Worm (Caenorhabditis elegans) whole organism, mixed stage, embryonic: ENCODE data around the gene C05D12.1.

Experiments used
- blmp-1 ChIP-seq: fragments of 150-350 bp; optimal IDR thresholded peaks from 2 replicates; lab custom pipeline; 2014; ENCODE audit warnings: missing biosample characterization, missing genetic modification characterization
- mab-5 ChIP-seq: fragments of 150-350 bp; optimal IDR thresholded peaks from 2 replicates; lab custom pipeline; 2014; ENCODE audit warnings: missing biosample characterization, missing genetic modification characterization
- ztf-11 ChIP-seq: fragments of 150-350 bp; optimal IDR thresholded peaks from 2 replicates; lab custom pipeline; 2014; ENCODE audit warnings: missing biosample characterization, missing genetic modification characterization

DNA sequence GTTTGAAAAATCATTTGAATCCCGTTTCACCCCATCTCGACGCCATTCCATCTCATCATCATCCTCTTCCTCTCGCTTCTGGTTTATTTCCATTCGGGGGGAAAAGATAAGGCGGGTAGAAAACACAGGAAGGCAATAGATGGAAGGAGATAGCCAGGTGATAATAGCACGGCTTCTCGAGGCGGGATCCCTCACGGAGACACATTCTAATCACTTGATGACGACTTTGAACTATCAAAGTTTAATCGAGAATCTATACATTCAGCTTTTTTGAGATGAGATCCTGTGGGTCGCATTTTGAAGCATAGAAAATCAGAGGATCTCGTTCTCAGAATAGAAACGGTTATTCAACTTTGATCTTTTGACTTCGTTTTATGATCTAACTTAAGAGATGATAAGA is 43.6 kb downstream of the C05D12.1 start, which contains the start of gene C33B4.2:
- no peak for TF ChIP-seq ztf-11 (tag; lab: Kevin White, UChicago)
- TF ChIP-seq blmp-1 (tag; lab: Kevin White, UChicago) = no peak
- TF ChIP-seq mab-5 (tag; lab: Kevin White, UChicago) = no peak
